Worm (Caenorhabditis elegans) whole organism, late embryonic: ENCODE data around the gene F02C12.3.

Experiments used
- C08G9.2 ChIP-seq: sonication (generic microtip); optimal IDR thresholded peaks from 2 replicates; lab custom pipeline; 2016; ENCODE audit warnings: mild to moderate bottlenecking, missing genetic modification characterization, moderate library complexity, missing compliant biosample characterization
- C38D4.7 ChIP-seq: fragments of 200-800 bp; sonication (Bioruptor generic); optimal IDR thresholded peaks from 2 replicates; lab custom pipeline; 2018; ENCODE audit warnings: mild to moderate bottlenecking, missing genetic modification characterization, moderate library complexity, missing compliant biosample characterization
- F13H6.1 ChIP-seq: sonication (generic microtip); optimal IDR thresholded peaks from 2 replicates; lab custom pipeline; 2016; ENCODE audit warnings: missing genetic modification characterization, missing compliant biosample characterization
- K02D7.2 ChIP-seq: sonication (generic microtip); optimal IDR thresholded peaks from 2 replicates; lab custom pipeline; 2017; ENCODE audit warnings: mild to moderate bottlenecking, missing genetic modification characterization, missing compliant biosample characterization
- Y22D7AL.16 ChIP-seq: sonication (generic microtip); optimal IDR thresholded peaks from 2 replicates; lab custom pipeline; 2016; ENCODE audit warnings: missing genetic modification characterization, missing compliant biosample characterization
- ceh-19 ChIP-seq: fragments of 200-800 bp; sonication (Bioruptor generic); optimal IDR thresholded peaks from 2 replicates; lab custom pipeline; 2018; ENCODE audit warnings: mild to moderate bottlenecking, missing genetic modification characterization, missing compliant biosample characterization
- ceh-22 ChIP-seq: sonication (generic microtip); optimal IDR thresholded peaks from 2 replicates; lab custom pipeline; 2017; ENCODE audit warnings: missing biosample characterization, missing genetic modification characterization
- ceh-30 ChIP-seq: fragments of 150-350 bp; optimal IDR thresholded peaks from 2 replicates; lab custom pipeline; 2014; ENCODE audit warnings: missing biosample characterization, missing genetic modification characterization
- ceh-31 ChIP-seq: sonication (generic microtip); optimal IDR thresholded peaks from 2 replicates; lab custom pipeline; 2016; ENCODE audit warnings: missing genetic modification characterization, missing compliant biosample characterization
- ceh-48 ChIP-seq: sonication (generic microtip); optimal IDR thresholded peaks from 2 replicates; lab custom pipeline; 2016; ENCODE audit warnings: missing genetic modification characterization, inconsistent platforms, missing compliant biosample characterization
- ceh-6 ChIP-seq: fragments of 200-800 bp; sonication (Bioruptor generic); optimal IDR thresholded peaks from 2 replicates; lab custom pipeline; 2018; ENCODE audit warnings: mild to moderate bottlenecking, missing genetic modification characterization, missing compliant biosample characterization
- che-1 ChIP-seq: sonication (generic microtip); optimal IDR thresholded peaks from 2 replicates; lab custom pipeline; 2016; ENCODE audit warnings: mild to moderate bottlenecking, missing genetic modification characterization, missing compliant biosample characterization
- elt-2 ChIP-seq: sonication (generic microtip); optimal IDR thresholded peaks from 2 replicates; lab custom pipeline; 2016; ENCODE audit warnings: missing genetic modification reagents, missing genetic modification characterization, missing compliant biosample characterization
- elt-4 ChIP-seq: sonication (generic microtip); optimal IDR thresholded peaks from 2 replicates; lab custom pipeline; 2016; ENCODE audit warnings: missing genetic modification characterization, missing compliant biosample characterization
- ets-4 ChIP-seq: sonication (generic microtip); optimal IDR thresholded peaks from 2 replicates; lab custom pipeline; 2016; ENCODE audit warnings: missing genetic modification characterization, missing compliant biosample characterization
- fax-1 ChIP-seq: sonication (generic microtip); optimal IDR thresholded peaks from 2 replicates; lab custom pipeline; 2016; ENCODE audit warnings: missing genotype, missing genetic modification characterization, missing compliant biosample characterization
- fkh-10 ChIP-seq: fragments of 150-350 bp; optimal IDR thresholded peaks from 2 replicates; lab custom pipeline; 2014; ENCODE audit warnings: missing biosample characterization, missing genetic modification reagents, missing genetic modification characterization
- fkh-6 ChIP-seq: sonication (generic microtip); optimal IDR thresholded peaks from 2 replicates; lab custom pipeline; 2016; ENCODE audit warnings: missing genetic modification characterization, missing compliant biosample characterization
- gmeb-2 ChIP-seq: sonication (generic microtip); optimal IDR thresholded peaks from 2 replicates; lab custom pipeline; 2016; ENCODE audit warnings: missing genetic modification characterization, inconsistent platforms, missing compliant biosample characterization
- hlh-13 ChIP-seq: fragments of 200-800 bp; sonication (Bioruptor generic); optimal IDR thresholded peaks from 2 replicates; lab custom pipeline; 2018; ENCODE audit warnings: mild to moderate bottlenecking, missing genetic modification characterization, missing compliant biosample characterization
- hlh-6 ChIP-seq: sonication (generic microtip); optimal IDR thresholded peaks from 2 replicates; lab custom pipeline; 2016; ENCODE audit warnings: missing genotype, missing genetic modification characterization, missing compliant biosample characterization
- hlh-8 ChIP-seq: sonication (generic microtip); optimal IDR thresholded peaks from 2 replicates; lab custom pipeline; 2016; ENCODE audit warnings: missing genotype, missing genetic modification characterization, missing compliant biosample characterization
- lim-6 ChIP-seq: sonication (generic microtip); optimal IDR thresholded peaks from 2 replicates; lab custom pipeline; 2016; ENCODE audit warnings: missing genetic modification characterization, missing compliant biosample characterization
- madf-2 ChIP-seq: sonication (generic microtip); optimal IDR thresholded peaks from 2 replicates; lab custom pipeline; 2017; ENCODE audit warnings: missing genetic modification characterization, missing compliant biosample characterization
- mec-3 ChIP-seq: sonication (generic microtip); optimal IDR thresholded peaks from 2 replicates; lab custom pipeline; 2016; ENCODE audit warnings: borderline replicate concordance, missing genetic modification characterization, missing compliant biosample characterization
- nfya-1 ChIP-seq: sonication (generic microtip); optimal IDR thresholded peaks from 2 replicates; lab custom pipeline; 2017; ENCODE audit warnings: missing genetic modification characterization, mild to moderate bottlenecking, missing compliant biosample characterization, antibody characterized with exemption, moderate library complexity
- nhr-11 ChIP-seq: fragments of 150-350 bp; optimal IDR thresholded peaks from 2 replicates; lab custom pipeline; 2014; ENCODE audit warnings: missing biosample characterization, missing genetic modification characterization
- odd-2 ChIP-seq: sonication (generic microtip); optimal IDR thresholded peaks from 2 replicates; lab custom pipeline; 2017; ENCODE audit warnings: antibody characterized with exemption, mild to moderate bottlenecking, missing genetic modification characterization, missing compliant biosample characterization
- pag-3 ChIP-seq: sonication (generic microtip); optimal IDR thresholded peaks from 2 replicates; lab custom pipeline; 2016; ENCODE audit warnings: missing compliant biosample characterization, missing genetic modification characterization, borderline replicate concordance
- pha-4 ChIP-seq: fragments of 150-350 bp; optimal IDR thresholded peaks from 2 replicates; lab custom pipeline; 2018; ENCODE audit warnings: missing biosample characterization, missing genetic modification reagents, missing genetic modification characterization
- pqm-1 ChIP-seq: sonication (generic microtip); optimal IDR thresholded peaks from 2 replicates; lab custom pipeline; 2016; ENCODE audit warnings: missing genetic modification characterization, missing compliant biosample characterization
- sox-2 ChIP-seq: fragments of 200-800 bp; sonication (Bioruptor generic); IDR thresholded peaks from 2 replicates; pipeline ENCODE4 v1.3.6; 2022; ENCODE audit warnings: missing genetic modification reagents, missing genetic modification characterization, missing compliant biosample characterization
- sox-4 ChIP-seq: sonication (generic microtip); optimal IDR thresholded peaks from 2 replicates; lab custom pipeline; 2017; ENCODE audit warnings: mild to moderate bottlenecking, missing genetic modification characterization, inconsistent platforms, missing compliant biosample characterization
- syd-9 ChIP-seq: sonication (generic microtip); optimal IDR thresholded peaks from 2 replicates; lab custom pipeline; 2016; ENCODE audit warnings: mild to moderate bottlenecking, missing genetic modification characterization, moderate library complexity, missing compliant biosample characterization
- ttx-3 ChIP-seq: sonication (generic microtip); optimal IDR thresholded peaks from 2 replicates; lab custom pipeline; 2016; ENCODE audit warnings: missing genetic modification reagents, missing genetic modification characterization, missing compliant biosample characterization
- unc-86 ChIP-seq: sonication (generic microtip); optimal IDR thresholded peaks from 2 replicates; lab custom pipeline; 2016; ENCODE audit warnings: missing genetic modification characterization, missing compliant biosample characterization
- zip-5 ChIP-seq: sonication (generic microtip); optimal IDR thresholded peaks from 2 replicates; lab custom pipeline; 2016; ENCODE audit warnings: missing genetic modification characterization, missing compliant biosample characterization

Gene F02C12.3

DNA sequence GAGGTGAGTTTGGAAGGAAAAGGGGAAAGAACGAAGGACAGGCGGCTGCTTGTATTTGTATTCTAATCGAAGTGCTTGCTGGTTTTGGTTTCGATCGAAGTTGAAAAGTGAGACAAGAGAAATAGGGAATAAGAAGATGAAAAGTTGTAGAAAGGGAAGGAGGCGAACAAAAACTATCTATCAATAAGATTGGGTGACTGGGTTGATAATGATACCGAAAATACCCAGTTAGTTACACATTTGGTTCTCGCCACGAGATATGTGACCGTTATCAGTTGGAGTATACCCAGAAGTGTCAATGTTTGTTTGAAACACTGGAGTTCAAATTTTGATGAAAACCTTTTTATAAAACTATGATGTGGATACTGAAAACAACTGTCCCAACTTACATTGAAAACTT is 28.5 kb upstream of the F02C12.3 start:
- TF ChIP-seq elt-2, result peak; percentile 14
- TF ChIP-seq pha-4 (tag; lab: Kevin White, UChicago), result no peak
- TF ChIP-seq, all 69 proteins: peak for 1

DNA sequence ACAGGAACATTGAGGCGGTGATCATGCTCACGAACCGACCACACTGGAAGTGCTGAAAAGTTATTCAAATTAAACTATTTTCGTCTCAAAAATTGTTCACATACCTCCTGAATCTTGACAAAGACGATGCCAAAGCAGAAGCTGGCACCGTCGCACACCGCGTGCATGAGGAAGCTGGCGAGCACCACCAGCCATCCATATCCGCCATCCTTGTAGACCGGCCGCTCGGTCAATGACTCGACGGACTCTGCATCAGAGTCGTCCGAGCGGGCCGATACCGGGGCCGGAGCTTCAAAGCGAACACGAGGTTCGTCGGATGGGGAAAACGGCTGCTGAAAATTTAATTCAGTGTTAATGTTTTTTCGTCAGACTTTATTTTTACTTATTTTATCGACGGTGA is 20.6 kb upstream of the F02C12.3 start:
- TF ChIP-seq madf-2, result no peak
- no peak for TF ChIP-seq che-1 (tag; lab: Kevin White, UChicago)
- TF ChIP-seq sox-2, result no peak

DNA sequence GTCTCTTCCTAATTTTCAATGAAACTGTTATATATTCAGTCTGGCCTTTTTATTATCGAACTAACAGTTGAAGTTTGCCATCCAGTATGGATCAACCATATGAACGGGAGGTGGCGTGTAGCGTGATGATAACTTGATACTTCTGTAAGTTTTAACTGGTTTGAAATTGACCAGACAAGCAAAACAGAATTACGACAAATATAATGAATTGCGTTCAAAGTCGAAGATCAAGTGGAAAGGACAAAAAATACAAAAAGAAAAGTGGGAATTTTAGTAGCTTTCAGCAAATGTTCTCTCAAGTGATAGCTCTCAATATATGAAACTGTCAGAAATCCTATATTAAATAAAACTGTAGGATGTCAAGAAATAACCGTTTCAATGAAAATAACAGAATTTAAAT is 19.9 kb upstream of the F02C12.3 start, which contains the start of the genes C49F8.14 and gem-1:
C49F8.14 (minus strand) TSS at position 99 of the 400 bp plus-strand sequence.
gem-1 (minus strand) TSS at position 142 of the 400 bp plus-strand sequence.
- TF ChIP-seq ets-4 (no peak), ceh-6 (no peak)
- TF ChIP-seq, all 69 proteins: peak for 0

DNA sequence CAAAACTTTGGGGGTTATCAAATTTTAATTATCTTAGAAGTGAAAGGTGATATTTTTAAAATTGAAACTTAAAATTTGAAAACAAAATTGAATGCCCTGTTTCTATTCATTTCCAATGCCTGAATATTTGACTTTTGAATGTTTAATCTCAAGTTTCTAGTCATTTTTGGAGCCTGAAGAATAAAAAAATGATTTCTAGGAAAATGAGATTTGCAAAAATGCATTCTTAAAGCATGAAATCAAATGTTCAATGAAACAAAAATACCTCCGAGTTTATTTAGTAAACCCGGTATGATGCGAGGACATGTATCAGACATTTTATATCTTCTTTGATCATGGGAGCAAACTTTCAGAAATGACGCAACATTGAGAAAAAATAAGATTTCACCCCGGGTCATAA is 17.7 kb upstream of the F02C12.3 start:
- TF ChIP-seq fkh-10 (GFP tag; lab: Kevin White, UChicago), result no peak
- no peak for TF ChIP-seq ceh-22 (tag; lab: Kevin White, UChicago)
- no peak for TF ChIP-seq elt-4 (tag; lab: Kevin White, UChicago)

DNA sequence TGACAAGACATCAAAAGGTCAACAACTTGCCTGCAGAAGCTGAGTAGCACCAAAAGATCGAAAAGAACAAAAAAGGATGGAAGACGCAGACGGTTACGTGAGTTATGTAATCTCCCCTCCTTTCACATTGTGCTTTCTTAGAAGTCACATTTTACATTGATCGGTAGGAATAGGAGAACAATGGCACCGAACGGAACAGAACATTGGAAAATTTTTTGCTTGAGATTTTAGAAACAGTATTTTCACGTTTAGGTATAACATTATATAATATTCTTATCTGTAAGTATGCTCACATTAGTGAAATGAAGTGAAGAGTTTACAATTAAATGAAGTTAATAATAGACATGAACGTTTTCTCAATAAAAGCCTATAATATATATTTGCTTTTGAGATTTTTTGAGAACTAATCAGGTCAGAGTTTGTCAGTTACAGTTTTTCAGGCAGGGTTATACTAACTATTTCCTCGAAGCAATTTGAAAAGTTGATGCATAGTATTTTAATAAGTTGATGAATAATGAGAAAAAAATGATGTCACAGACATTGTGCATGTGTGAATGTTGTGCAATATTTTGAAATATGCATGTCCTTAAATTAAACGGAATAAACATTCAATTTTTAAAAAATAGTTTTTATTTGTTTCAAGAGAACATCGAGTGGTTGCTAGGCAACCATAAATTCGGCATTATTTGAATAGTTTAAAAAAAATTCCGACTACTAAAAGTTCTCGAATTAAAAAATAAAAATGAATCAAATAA is 15.6 kb upstream of the F02C12.3 start:
- TF ChIP-seq ttx-3 (no peak), pqm-1 (tag; lab: Kevin White, UChicago) (no peak), ceh-30 (tag; lab: Kevin White, UChicago) (no peak), mec-3 (tag; lab: Kevin White, UChicago) (no peak), ceh-48 (tag; lab: Kevin White, UChicago) (no peak), elt-4 (tag; lab: Kevin White, UChicago) (no peak), F13H6.1 (tag; lab: Kevin White, UChicago) (no peak), C38D4.7 (GFP tag; lab: Kevin White, UChicago) (no peak), lim-6 (tag; lab: Kevin White, UChicago) (no peak), C08G9.2 (no peak), madf-2 (no peak)

DNA sequence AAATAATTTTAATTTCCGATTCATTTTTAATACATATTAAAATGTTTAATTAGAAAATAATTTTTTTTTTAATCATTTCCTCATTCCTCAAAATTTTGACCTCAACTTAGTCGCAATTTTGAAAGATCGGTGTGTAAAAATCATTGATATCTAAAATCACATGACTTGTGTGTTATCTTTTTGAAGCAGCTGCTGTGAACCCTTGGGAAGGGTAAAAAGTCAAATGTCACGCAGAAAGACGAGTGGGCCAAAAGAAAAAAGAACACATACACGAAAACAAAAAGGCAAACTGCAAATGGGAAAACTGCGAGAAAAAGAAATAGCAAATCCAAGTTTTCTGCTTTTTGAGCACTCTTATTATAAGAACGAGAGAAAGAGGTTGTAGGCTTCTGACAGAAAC is 13.5 kb upstream of the F02C12.3 start:
- no peak for TF ChIP-seq gmeb-2 (tag; lab: Kevin White, UChicago)
- TF ChIP-seq pag-3 (tag; lab: Kevin White, UChicago), result no peak
- TF ChIP-seq fkh-6, result no peak
- TF ChIP-seq ceh-19 (GFP tag; lab: Kevin White, UChicago), result no peak
- TF ChIP-seq elt-2, result no peak
- TF ChIP-seq sox-4 (tag; lab: Kevin White, UChicago), result no peak
- no peak for TF ChIP-seq odd-2 (tag; lab: Kevin White, UChicago)
- TF ChIP-seq hlh-13 (GFP tag; lab: Kevin White, UChicago), result no peak

DNA sequence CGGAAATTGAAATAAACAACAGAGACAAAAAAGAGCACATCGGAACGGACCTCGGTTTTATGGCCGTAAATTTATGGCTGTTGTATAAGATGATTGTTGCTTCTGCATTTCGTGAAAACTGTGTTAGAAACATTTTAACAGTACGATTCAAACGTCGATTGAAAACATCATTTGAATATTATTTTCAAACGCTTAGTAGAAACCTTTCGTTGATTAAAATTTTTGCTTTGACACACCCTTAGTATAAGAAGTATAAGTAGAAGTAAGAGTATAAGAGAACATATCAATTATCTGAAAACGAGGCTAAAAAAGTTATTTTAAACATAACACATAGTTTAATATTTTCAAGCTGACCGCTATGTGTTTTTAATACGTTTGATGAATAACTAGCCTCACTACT is 12.0 kb upstream of the F02C12.3 start:
- no peak for TF ChIP-seq ets-4
- TF ChIP-seq hlh-8 (tag; lab: Kevin White, UChicago), result no peak
- TF ChIP-seq sox-4 (tag; lab: Kevin White, UChicago), result no peak
- no peak for TF ChIP-seq fkh-6
- no peak for TF ChIP-seq ceh-31 (tag; lab: Kevin White, UChicago)
- no peak for TF ChIP-seq sox-2
- TF ChIP-seq hlh-6 (tag; lab: Kevin White, UChicago), result no peak
- TF ChIP-seq unc-86 (tag; lab: Kevin White, UChicago), result no peak
- no peak for TF ChIP-seq syd-9 (tag; lab: Kevin White, UChicago)
- no peak for TF ChIP-seq ttx-3
- no peak for TF ChIP-seq ceh-19 (GFP tag; lab: Kevin White, UChicago)
- TF ChIP-seq fax-1, result no peak
- no peak for TF ChIP-seq Y22D7AL.16 (tag; lab: Kevin White, UChicago)
- no peak for TF ChIP-seq zip-5 (tag; lab: Kevin White, UChicago)
- no peak for TF ChIP-seq K02D7.2
- TF ChIP-seq pqm-1 (tag; lab: Kevin White, UChicago), result no peak
- no peak for TF ChIP-seq madf-2
- TF ChIP-seq nhr-11 (tag; lab: Kevin White, UChicago), result no peak
- TF ChIP-seq nfya-1 (tag; lab: Kevin White, UChicago), result no peak
- TF ChIP-seq, all 69 proteins: peak for 0
